Worm (Caenorhabditis elegans): ENCODE results near the gene arl-3.

- no peak for TF ChIP-seq unc-62 (GFP tag; optimal IDR thresholded peaks at IDR 0.05)
- TF ChIP-seq egl-5 (tag; optimal IDR thresholded peaks at IDR 0.05): no peak
- no peak for TF ChIP-seq fkh-2 (tag; optimal IDR thresholded peaks at IDR 0.05)
- no peak for TF ChIP-seq ztf-4 (tag; optimal IDR thresholded peaks at IDR 0.05)
- TF ChIP-seq nhr-77 (tag; optimal IDR thresholded peaks at IDR 0.05): no peak
Measured at ce11 chrII:14576429-14576828, 29.8 kb upstream of the arl-3 start, which contains the start of gene C01G12.13.
